Fruit fly (Drosophila melanogaster): ENCODE results near the gene 5-HT2B.

5-HT2B gene

dm6 chr3R:8650741-8651140 lies 72.7 kb downstream of the 5-HT2B start, which contains the start of the genes Mkk4 and SLIRP2:
Mkk4 (minus strand) TSS chr3R:8650796.
SLIRP2 (plus strand) TSS chr3R:8651084.
- TF ChIP-seq CG6808 (GFP tag; optimal IDR thresholded peaks at IDR 0.05): peak; percentile 97
- TF ChIP-seq dac (GFP tag; optimal IDR thresholded peaks at IDR 0.05): peak; percentile 97
- TF ChIP-seq CG10631 (GFP tag; optimal IDR thresholded peaks at IDR 0.05): peak; percentile 99
- TF ChIP-seq Ets96B (tag; optimal IDR thresholded peaks at IDR 0.05): peak; percentile 98
- TF ChIP-seq acj6 (GFP tag; optimal IDR thresholded peaks at IDR 0.05): peak; percentile 99
- peak; percentile 98 for TF ChIP-seq CG11762 (GFP tag; optimal IDR thresholded peaks at IDR 0.05; ENCODE audit: insufficient read depth)
- TF ChIP-seq Sox15 (GFP tag; optimal IDR thresholded peaks at IDR 0.05): peak; percentile 99
- TF ChIP-seq net (GFP tag; optimal IDR thresholded peaks at IDR 0.05): peak; percentile 99
- TF ChIP-seq Hr39 (GFP tag; optimal IDR thresholded peaks at IDR 0.05): peak; percentile 99
- TF ChIP-seq salr (GFP tag; optimal IDR thresholded peaks at IDR 0.05): peak; percentile 97 to 98
- peak; percentile 99 for TF ChIP-seq CG10669 (GFP tag; optimal IDR thresholded peaks at IDR 0.05)
- peak; percentile 99 for TF ChIP-seq Ets21C (GFP tag; optimal IDR thresholded peaks at IDR 0.05)
- peak; percentile 99 for TF ChIP-seq pdm3 (GFP tag; optimal IDR thresholded peaks at IDR 0.05)
- TF ChIP-seq Hr4 (GFP tag; optimal IDR thresholded peaks at IDR 0.05): peak; percentile 99
- TF ChIP-seq fkh (GFP tag; optimal IDR thresholded peaks at IDR 0.05): peak; percentile 93
- peak; percentile 99 for TF ChIP-seq CG3919 (GFP tag; optimal IDR thresholded peaks at IDR 0.05)
- TF ChIP-seq cyc (GFP tag; optimal IDR thresholded peaks at IDR 0.05): peak; percentile 99
- peak; percentile 98 for TF ChIP-seq achi (GFP tag; optimal IDR thresholded peaks at IDR 0.05)
- TF ChIP-seq OdsH (GFP tag; optimal IDR thresholded peaks at IDR 0.05): peak; percentile 99
- peak; percentile 98 for TF ChIP-seq dsx (GFP tag; optimal IDR thresholded peaks at IDR 0.05; ENCODE audit: poor library complexity, severe bottlenecking)
- peak; percentile 99 for TF ChIP-seq eg (GFP tag; IDR thresholded peaks at IDR 0.05)
- peak; percentile 96 for TF ChIP-seq Eip93F (GFP tag; optimal IDR thresholded peaks at IDR 0.05)
- TF ChIP-seq CG31627 (GFP tag; optimal IDR thresholded peaks at IDR 0.05): peak; percentile 99
- TF ChIP-seq CG8119 (GFP tag; IDR thresholded peaks at IDR 0.05): peak; percentile 99
- TF ChIP-seq Eip75B (GFP tag; optimal IDR thresholded peaks at IDR 0.05): peak; percentile 99
- TF ChIP-seq lz (GFP tag; optimal IDR thresholded peaks at IDR 0.05): peak; percentile 99
- peak; percentile 90 for TF ChIP-seq Hr38 (GFP tag; optimal IDR thresholded peaks at IDR 0.05)
- peak; percentile 99 for TF ChIP-seq Smox (GFP tag; optimal IDR thresholded peaks at IDR 0.05)
- TF ChIP-seq ss (GFP tag; optimal IDR thresholded peaks at IDR 0.05): peak; percentile 96 to 97
- TF ChIP-seq CG11902 (GFP tag; optimal IDR thresholded peaks at IDR 0.05): peak; percentile 98
- peak; percentile 98 for TF ChIP-seq CG4318 (GFP tag; optimal IDR thresholded peaks at IDR 0.05)
- peak; percentile 94 for TF ChIP-seq CG16779 (tag; optimal IDR thresholded peaks at IDR 0.05)
- peak; percentile 99 for TF ChIP-seq CG3032 (tag; optimal IDR thresholded peaks at IDR 0.05)
- peak; percentile 99 for TF ChIP-seq Sox14 (GFP tag; optimal IDR thresholded peaks at IDR 0.05)
- TF ChIP-seq fd85E (GFP tag; optimal IDR thresholded peaks at IDR 0.05): peak; percentile 94
- TF ChIP-seq spab (GFP tag; optimal IDR thresholded peaks at IDR 0.05): peak; percentile 97
- TF ChIP-seq Gug (GFP tag; IDR thresholded peaks at IDR 0.05): peak; percentile 99
- peak; percentile 98 for TF ChIP-seq CG8632 (GFP tag; optimal IDR thresholded peaks at IDR 0.05)
- peak; percentile 98 for TF ChIP-seq CG11294 (GFP tag; IDR thresholded peaks at IDR 0.05)
- peak; percentile 99 for TF ChIP-seq Met (GFP tag; optimal IDR thresholded peaks at IDR 0.05)
- peak; percentile 99 for TF ChIP-seq fd59A (GFP tag; optimal IDR thresholded peaks at IDR 0.05)
- TF ChIP-seq Eip78C (GFP tag): peak; percentile 100
- TF ChIP-seq CG6276 (GFP tag; optimal IDR thresholded peaks at IDR 0.05): peak; percentile 98
- peak; percentile 99 for TF ChIP-seq CG6792 (GFP tag; optimal IDR thresholded peaks at IDR 0.05)
- TF ChIP-seq CG7368 (GFP tag; optimal IDR thresholded peaks at IDR 0.05): peak; percentile 98
- peak; percentile 93 for TF ChIP-seq Blimp-1 (GFP tag; optimal IDR thresholded peaks at IDR 0.05)
- TF ChIP-seq Lpt (GFP tag; optimal IDR thresholded peaks at IDR 0.05): peak; percentile 98
- peak; percentile 98 for TF ChIP-seq CG1621 (tag; optimal IDR thresholded peaks at IDR 0.05)
- TF ChIP-seq CG6163 (GFP tag; IDR thresholded peaks at IDR 0.05): peak; percentile 99
- TF ChIP-seq CG9139 (GFP tag; optimal IDR thresholded peaks at IDR 0.05): peak; percentile 96
- TF ChIP-seq Sox102F (GFP tag; optimal IDR thresholded peaks at IDR 0.05): peak; percentile 99
- peak; percentile 98 for TF ChIP-seq vri (GFP tag; optimal IDR thresholded peaks at IDR 0.05)

Data from whole organism, prepupa.